Fruit fly (Drosophila melanogaster) whole organism, adult: Measurements from ENCODE around the gene Claspin.

Experiments used
- CG12768 ChIP-seq: fragments of 200-800 bp; sonication (Bioruptor generic); optimal IDR thresholded peaks from 2 replicates; lab custom pipeline; 2017; ENCODE audit warnings: missing biosample characterization, missing genetic modification characterization, mild to moderate bottlenecking, moderate library complexity, missing genetic modification reagents
- CG1620 ChIP-seq: fragments of 200-800 bp; sonication (Bioruptor generic); optimal IDR thresholded peaks from 2 replicates; lab custom pipeline; 2016; ENCODE audit warnings: missing biosample characterization, missing genetic modification characterization
- CG33017 ChIP-seq: fragments of 200-800 bp; sonication (Bioruptor generic); optimal IDR thresholded peaks from 2 replicates; lab custom pipeline; 2018; ENCODE audit warnings: missing biosample characterization, mild to moderate bottlenecking, missing genetic modification characterization, moderate library complexity
- CG7101 ChIP-seq: fragments of 200-800 bp; sonication (Bioruptor generic); optimal IDR thresholded peaks from 2 replicates; lab custom pipeline; 2018; ENCODE audit warnings: missing biosample characterization, mild to moderate bottlenecking, missing genetic modification characterization, moderate library complexity
- Clk ChIP-seq: fragments of 200-800 bp; sonication (Bioruptor generic); optimal IDR thresholded peaks from 2 replicates; lab custom pipeline; 2017; ENCODE audit warnings: missing biosample characterization, missing genetic modification characterization
- Mnt ChIP-seq: fragments of 200-800 bp; sonication (Bioruptor generic); optimal IDR thresholded peaks from 2 replicates; lab custom pipeline; 2016; ENCODE audit warnings: missing biosample characterization, mild to moderate bottlenecking, missing genetic modification characterization
- cic ChIP-seq: fragments of 200-800 bp; sonication (Bioruptor generic); optimal IDR thresholded peaks from 2 replicates; lab custom pipeline; 2017; ENCODE audit warnings: missing biosample characterization, mild to moderate bottlenecking, missing genetic modification characterization, moderate library complexity
- kay ChIP-seq: fragments of 200-800 bp; sonication (Bioruptor generic); peaks from one replicate; lab custom pipeline; 2016; ENCODE audit warnings: missing biosample characterization, missing genetic modification characterization, borderline replicate concordance
- ovo ChIP-seq: fragments of 200-800 bp; sonication (Bioruptor generic); optimal IDR thresholded peaks from 2 replicates; lab custom pipeline; 2016; ENCODE audit warnings: missing biosample characterization, missing genetic modification characterization
- pad ChIP-seq: fragments of 200-800 bp; sonication (Bioruptor generic); optimal IDR thresholded peaks from 3 replicates; lab custom pipeline; 2017; ENCODE audit warnings: missing biosample characterization, missing genetic modification characterization, mild to moderate bottlenecking, moderate library complexity, missing genetic modification reagents
- toe ChIP-seq: fragments of 200-800 bp; sonication (Bioruptor generic); optimal IDR thresholded peaks from 2 replicates; lab custom pipeline; 2016; ENCODE audit warnings: missing biosample characterization, missing genetic modification characterization

DNA sequence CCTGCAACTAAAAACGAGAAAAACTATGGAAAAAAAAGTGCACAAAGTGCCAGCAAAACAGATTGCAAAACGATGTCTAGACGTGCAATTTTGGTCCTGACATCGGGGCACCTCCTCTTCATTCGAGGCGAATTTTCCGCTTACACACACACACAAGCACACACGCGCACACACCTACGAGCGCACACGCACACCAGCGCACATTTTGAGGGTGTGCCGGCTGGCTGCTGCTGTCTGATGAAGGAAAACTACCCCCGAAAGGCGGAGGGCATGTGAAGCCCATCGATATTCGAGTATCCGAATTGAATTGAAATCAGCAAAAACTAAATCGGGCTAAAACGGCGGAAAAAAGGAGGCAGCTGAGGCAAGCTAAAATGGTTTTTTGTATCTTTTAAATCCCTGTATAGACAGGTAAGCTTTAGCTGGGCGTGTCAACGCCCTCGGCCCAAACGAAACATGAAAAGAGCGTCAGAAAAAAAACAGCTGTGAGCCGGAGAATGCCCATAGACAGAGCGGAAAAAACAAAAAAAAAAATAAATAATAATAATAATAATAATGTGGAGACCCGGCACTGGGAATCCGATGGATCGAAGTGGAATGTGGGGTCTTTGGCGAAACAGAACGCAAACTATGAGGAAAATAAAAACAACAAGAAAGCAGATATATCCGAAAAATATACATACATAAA is 46.5 kb downstream of the Claspin start:
- no peak for TF ChIP-seq CG33017 (tag; lab: Kevin White, UChicago)
- TF ChIP-seq CG1620 (GFP tag; lab: Kevin White, UChicago), result no peak
- TF ChIP-seq ovo (GFP tag; lab: Kevin White, UChicago), result no peak
- TF ChIP-seq CG7101, result no peak
- no peak for TF ChIP-seq toe (GFP tag; lab: Kevin White, UChicago)
- no peak for TF ChIP-seq kay (GFP tag; lab: Kevin White, UChicago)
- TF ChIP-seq pad (GFP tag; lab: Kevin White, UChicago), result no peak
- no peak for TF ChIP-seq CG12768
- TF ChIP-seq cic (GFP tag; lab: Kevin White, UChicago), result no peak
- no peak for TF ChIP-seq Clk (GFP tag; lab: Kevin White, UChicago)
- no peak for TF ChIP-seq Mnt (GFP tag; lab: Kevin White, UChicago)
